Worm (Caenorhabditis elegans) whole organism, young adult: ENCODE measurements around the gene F53A9.6.

ENCODE experiments used
- B0261.1 ChIP-seq: sonication (generic microtip); optimal IDR thresholded peaks from 2 replicates; lab custom pipeline; 2016; ENCODE audit warnings: mild to moderate bottlenecking, missing genetic modification characterization, moderate library complexity, missing compliant biosample characterization
- C06A6.2 ChIP-seq: fragments of 200-800 bp; sonication (Bioruptor generic); conservative IDR thresholded peaks from 2 replicates; pipeline ENCODE4 v1.3.6; 2022; ENCODE audit warnings: missing genetic modification characterization, missing compliant biosample characterization
- F49E8.2 ChIP-seq: sonication (generic microtip); optimal IDR thresholded peaks from 3 replicates; lab custom pipeline; 2017; ENCODE audit warnings: missing genetic modification characterization, mild to moderate bottlenecking, missing compliant biosample characterization, antibody characterized with exemption, moderate library complexity; ENCODE audit not compliant: insufficient read depth
- F57A8.1 ChIP-seq: fragments of 200-800 bp; sonication (Bioruptor generic); optimal IDR thresholded peaks from 2 replicates; lab custom pipeline; 2018; ENCODE audit warnings: mild to moderate bottlenecking, missing genetic modification characterization, moderate library complexity, missing compliant biosample characterization
- ccch-3 ChIP-seq: fragments of 200-800 bp; sonication (Bioruptor generic); optimal IDR thresholded peaks from 2 replicates; lab custom pipeline; 2018; ENCODE audit warnings: mild to moderate bottlenecking, missing genetic modification characterization, missing compliant biosample characterization
- dpl-1 ChIP-seq: fragments of 150-350 bp; optimal IDR thresholded peaks from 2 replicates; lab custom pipeline; 2014; ENCODE audit warnings: missing biosample characterization, missing genetic modification reagents, missing genetic modification characterization
- lir-1 ChIP-seq: fragments of 200-800 bp; sonication (Bioruptor generic); conservative IDR thresholded peaks from 2 replicates; pipeline ENCODE4 v1.3.6; 2022; ENCODE audit warnings: missing genetic modification reagents, missing genetic modification characterization, missing compliant biosample characterization
- rec-8 ChIP-seq, 2 experiments: sonication (generic microtip); optimal IDR thresholded peaks; 2 replicates each; lab custom pipeline; 2016; ENCODE audit warnings: mild to moderate bottlenecking in 2 of 2, missing genetic modification characterization in 2 of 2, missing genetic modification reagents in 2 of 2, missing genotype in 2 of 2, missing biosample characterization in 1 of 2, missing compliant biosample characterization in 1 of 2, moderate library complexity in 1 of 2
- unc-62 ChIP-seq: fragments of 150-350 bp; optimal IDR thresholded peaks from 2 replicates; lab custom pipeline; 2014; ENCODE audit warnings: missing biosample characterization, missing genetic modification reagents, missing genetic modification characterization
- zfh-2 ChIP-seq: fragments of 200-800 bp; sonication (Bioruptor generic); conservative IDR thresholded peaks from 2 replicates; pipeline ENCODE4 v1.3.6; 2022; ENCODE audit warnings: missing genetic modification reagents, missing genetic modification characterization, missing compliant biosample characterization

DNA sequence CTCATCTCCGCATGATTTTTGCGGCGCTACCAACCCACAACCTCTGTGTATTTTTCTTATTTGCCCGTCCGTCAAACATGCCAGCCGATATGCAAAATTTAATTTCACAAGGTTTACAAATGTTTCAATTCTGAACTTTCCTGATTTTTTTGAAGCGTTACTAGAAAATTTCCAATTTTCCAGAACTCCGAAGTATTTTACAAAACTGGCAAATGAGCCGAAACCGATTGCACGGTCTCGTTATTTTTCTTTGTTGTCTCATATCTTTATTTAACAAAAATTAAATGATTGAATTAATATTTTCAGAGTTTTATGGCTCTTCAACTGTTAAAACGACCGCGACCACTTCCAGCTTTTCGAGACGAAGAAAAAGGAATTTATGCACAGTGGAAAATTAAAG, 5.6 kb downstream of the F53A9.6 start, which contains the start of gene F53A9.3:
- TF ChIP-seq dpl-1 (GFP tag; lab: Kevin White, UChicago) = no peak
- TF ChIP-seq C06A6.2 (GFP tag; lab: Robert Waterston, UW) = no peak
- TF ChIP-seq B0261.1 (tag; lab: Kevin White, UChicago) = no peak
- TF ChIP-seq F57A8.1 (GFP tag; lab: Kevin White, UChicago) = no peak
- TF ChIP-seq ccch-3 (GFP tag; lab: Kevin White, UChicago) = no peak
- TF ChIP-seq unc-62 = no peak
- no peak for TF ChIP-seq lir-1 (GFP tag; lab: Robert Waterston, UW)
- no peak for TF ChIP-seq zfh-2
- no peak for TF ChIP-seq rec-8 (tag; optimal IDR thresholded peaks at IDR 0.05; lab: Kevin White, UChicago)
- no peak for TF ChIP-seq F49E8.2 (tag; lab: Kevin White, UChicago)
